Fruit fly (Drosophila melanogaster) whole organism, prepupa: ENCODE measurements around the gene CG44006.
A peak's percentile ranks its signal among the peaks of the same experiment; 100 is the strongest.

ENCODE experiments used
- Blimp-1 ChIP-seq: fragments of 200-800 bp; sonication (Bioruptor generic); optimal IDR thresholded peaks from 3 replicates; lab custom pipeline; 2017; ENCODE audit warnings: missing biosample characterization, missing genetic modification characterization, mild to moderate bottlenecking, moderate library complexity, missing genetic modification reagents
- CG10631 ChIP-seq: fragments of 200-800 bp; sonication (Bioruptor generic); optimal IDR thresholded peaks from 2 replicates; lab custom pipeline; 2016; ENCODE audit warnings: missing biosample characterization, missing genetic modification characterization
- CG10669 ChIP-seq: fragments of 200-800 bp; sonication (Bioruptor generic); optimal IDR thresholded peaks from 3 replicates; lab custom pipeline; 2018; ENCODE audit warnings: missing biosample characterization, mild to moderate bottlenecking, missing genetic modification characterization, moderate library complexity
- CG11294 ChIP-seq: fragments of 200-800 bp; sonication (Bioruptor generic); IDR thresholded peaks from 2 replicates; pipeline ENCODE4 v1.3.6; 2022; ENCODE audit warnings: missing biosample characterization, missing genetic modification characterization
- CG11762 ChIP-seq: fragments of 200-800 bp; sonication (Bioruptor generic); optimal IDR thresholded peaks from 3 replicates; lab custom pipeline; 2016; ENCODE audit warnings: missing biosample characterization, missing genetic modification characterization; ENCODE audit not compliant: insufficient read depth
- CG11902 ChIP-seq: fragments of 200-800 bp; sonication (Bioruptor generic); optimal IDR thresholded peaks from 3 replicates; lab custom pipeline; 2016; ENCODE audit warnings: missing biosample characterization, missing genetic modification characterization
- CG15336 ChIP-seq: fragments of 200-800 bp; sonication (Bioruptor generic); IDR thresholded peaks from 2 replicates; pipeline ENCODE4 v1.3.6; 2022; ENCODE audit warnings: missing biosample characterization, missing genetic modification characterization
- CG1621 ChIP-seq: fragments of 200-800 bp; sonication (Bioruptor generic); optimal IDR thresholded peaks from 3 replicates; lab custom pipeline; 2018; ENCODE audit warnings: missing biosample characterization, mild to moderate bottlenecking, missing genetic modification characterization
- CG16779 ChIP-seq: fragments of 200-800 bp; sonication (Bioruptor generic); optimal IDR thresholded peaks from 3 replicates; lab custom pipeline; 2017; ENCODE audit warnings: missing biosample characterization, mild to moderate bottlenecking, missing genetic modification characterization
- CG3032 ChIP-seq: fragments of 200-800 bp; optimal IDR thresholded peaks from 2 replicates; lab custom pipeline; 2019; ENCODE audit warnings: missing biosample characterization, mild to moderate bottlenecking, missing genetic modification characterization, moderate library complexity
- CG31627 ChIP-seq: fragments of 200-800 bp; sonication (Bioruptor generic); optimal IDR thresholded peaks from 3 replicates; lab custom pipeline; 2016; ENCODE audit warnings: missing biosample characterization, missing genetic modification characterization
- CG32006 ChIP-seq: fragments of 200-800 bp; sonication (Bioruptor generic); optimal IDR thresholded peaks from 3 replicates; lab custom pipeline; 2017; ENCODE audit warnings: missing biosample characterization, mild to moderate bottlenecking, missing genetic modification characterization
- CG34406 ChIP-seq: fragments of 200-800 bp; sonication (Bioruptor generic); optimal IDR thresholded peaks from 3 replicates; lab custom pipeline; 2016; ENCODE audit warnings: missing biosample characterization, missing genetic modification characterization
- CG3919 ChIP-seq: fragments of 200-800 bp; sonication (Bioruptor generic); optimal IDR thresholded peaks from 3 replicates; lab custom pipeline; 2016; ENCODE audit warnings: missing biosample characterization, missing genetic modification characterization
- CG6163 ChIP-seq: fragments of 200-800 bp; sonication (Bioruptor generic); IDR thresholded peaks from 3 replicates; pipeline ENCODE4 v1.3.6; 2022; ENCODE audit warnings: missing biosample characterization, missing genetic modification characterization
- CG6276 ChIP-seq: fragments of 200-800 bp; sonication (Bioruptor generic); optimal IDR thresholded peaks from 2 replicates; lab custom pipeline; 2017; ENCODE audit warnings: missing biosample characterization, mild to moderate bottlenecking, missing genetic modification characterization
- CG6792 ChIP-seq: fragments of 200-800 bp; sonication (Bioruptor generic); optimal IDR thresholded peaks from 3 replicates; lab custom pipeline; 2016; ENCODE audit warnings: missing biosample characterization, missing genetic modification characterization
- CG6854 ChIP-seq: fragments of 200-800 bp; sonication (Bioruptor generic); optimal IDR thresholded peaks from 2 replicates; lab custom pipeline; 2017; ENCODE audit warnings: missing biosample characterization, mild to moderate bottlenecking, missing genetic modification characterization
- CG7368 ChIP-seq: fragments of 200-800 bp; sonication (Bioruptor generic); optimal IDR thresholded peaks from 3 replicates; lab custom pipeline; 2016; ENCODE audit warnings: missing biosample characterization, missing genetic modification characterization
- CG8119 ChIP-seq: fragments of 200-800 bp; sonication (Bioruptor generic); IDR thresholded peaks from 3 replicates; pipeline ENCODE4 v1.3.6; 2022; ENCODE audit warnings: missing biosample characterization, missing genetic modification characterization
- CG8319 ChIP-seq: fragments of 200-800 bp; sonication (Bioruptor generic); optimal IDR thresholded peaks from 3 replicates; lab custom pipeline; 2016; ENCODE audit warnings: missing biosample characterization, missing genetic modification characterization
- CG8632 ChIP-seq: fragments of 200-800 bp; sonication (Bioruptor generic); optimal IDR thresholded peaks from 3 replicates; lab custom pipeline; 2016; ENCODE audit warnings: missing biosample characterization, missing genetic modification characterization
- Eip75B ChIP-seq: fragments of 200-800 bp; sonication (Bioruptor generic); optimal IDR thresholded peaks from 3 replicates; lab custom pipeline; 2016; ENCODE audit warnings: missing biosample characterization, missing genetic modification characterization
- Eip78C ChIP-seq: fragments of 200-800 bp; sonication (Bioruptor generic); peaks from one replicate; lab custom pipeline; 2016; ENCODE audit warnings: missing biosample characterization, missing genetic modification characterization
- Eip93F ChIP-seq: fragments of 200-800 bp; sonication (Bioruptor generic); optimal IDR thresholded peaks from 2 replicates; lab custom pipeline; 2016; ENCODE audit warnings: missing biosample characterization, mild to moderate bottlenecking, missing genetic modification characterization
- Ets21C ChIP-seq: fragments of 200-800 bp; sonication (Bioruptor generic); optimal IDR thresholded peaks from 3 replicates; lab custom pipeline; 2016; ENCODE audit warnings: missing biosample characterization, missing genetic modification characterization
- Ets96B ChIP-seq: fragments of 200-800 bp; optimal IDR thresholded peaks from 2 replicates; lab custom pipeline; 2019; ENCODE audit warnings: missing biosample characterization, mild to moderate bottlenecking, missing genetic modification characterization, moderate library complexity
- Gug ChIP-seq: fragments of 200-800 bp; sonication (Bioruptor generic); IDR thresholded peaks from 2 replicates; pipeline ENCODE4 v1.3.6; 2022; ENCODE audit warnings: missing biosample characterization, missing genetic modification characterization
- Hr39 ChIP-seq: fragments of 200-800 bp; sonication (Bioruptor generic); optimal IDR thresholded peaks from 2 replicates; lab custom pipeline; 2016; ENCODE audit warnings: missing biosample characterization, missing genetic modification characterization
- Hr4 ChIP-seq: fragments of 200-800 bp; sonication (Bioruptor generic); optimal IDR thresholded peaks from 3 replicates; lab custom pipeline; 2016; ENCODE audit warnings: missing biosample characterization, missing genetic modification characterization
- Lpt ChIP-seq: fragments of 200-800 bp; sonication (Bioruptor generic); optimal IDR thresholded peaks from 3 replicates; lab custom pipeline; 2016; ENCODE audit warnings: missing biosample characterization, missing genetic modification characterization
- Met ChIP-seq: fragments of 200-800 bp; sonication (Bioruptor generic); optimal IDR thresholded peaks from 3 replicates; lab custom pipeline; 2016; ENCODE audit warnings: missing biosample characterization, missing genetic modification characterization
- OdsH ChIP-seq: fragments of 200-800 bp; sonication (Bioruptor generic); optimal IDR thresholded peaks from 3 replicates; lab custom pipeline; 2016; ENCODE audit warnings: missing biosample characterization, missing genetic modification characterization
- Smox ChIP-seq: fragments of 200-800 bp; sonication (Bioruptor generic); optimal IDR thresholded peaks from 3 replicates; lab custom pipeline; 2016; ENCODE audit warnings: missing biosample characterization, missing genetic modification characterization
- Sox14 ChIP-seq: fragments of 200-800 bp; sonication (Bioruptor generic); optimal IDR thresholded peaks from 3 replicates; lab custom pipeline; 2016; ENCODE audit warnings: missing biosample characterization, missing genetic modification characterization
- Sox15 ChIP-seq: fragments of 200-800 bp; sonication (Bioruptor generic); optimal IDR thresholded peaks from 3 replicates; lab custom pipeline; 2016; ENCODE audit warnings: missing biosample characterization, missing genetic modification characterization
- acj6 ChIP-seq: fragments of 200-800 bp; sonication (Bioruptor generic); optimal IDR thresholded peaks from 3 replicates; lab custom pipeline; 2016; ENCODE audit warnings: missing biosample characterization, missing genetic modification characterization
- cyc ChIP-seq: fragments of 200-800 bp; sonication (Bioruptor generic); optimal IDR thresholded peaks from 3 replicates; lab custom pipeline; 2016; ENCODE audit warnings: missing biosample characterization, missing genetic modification characterization
- dac ChIP-seq: fragments of 200-800 bp; sonication (Bioruptor generic); optimal IDR thresholded peaks from 2 replicates; lab custom pipeline; 2017; ENCODE audit warnings: missing biosample characterization, mild to moderate bottlenecking, missing genetic modification characterization
- dsx ChIP-seq: fragments of 200-800 bp; optimal IDR thresholded peaks from 3 replicates; lab custom pipeline; 2019; ENCODE audit warnings: missing biosample characterization, mild to moderate bottlenecking, missing genetic modification characterization, moderate library complexity; ENCODE audit not compliant: poor library complexity, severe bottlenecking
- esn ChIP-seq: fragments of 200-800 bp; sonication (Bioruptor generic); optimal IDR thresholded peaks from 2 replicates; lab custom pipeline; 2016; ENCODE audit warnings: missing biosample characterization, mild to moderate bottlenecking, missing genetic modification characterization, moderate library complexity
- fd59A ChIP-seq: fragments of 200-800 bp; sonication (Bioruptor generic); optimal IDR thresholded peaks from 2 replicates; lab custom pipeline; 2017; ENCODE audit warnings: missing biosample characterization, mild to moderate bottlenecking, missing genetic modification characterization, missing genetic modification reagents
- fd85E ChIP-seq: fragments of 200-800 bp; sonication (Bioruptor generic); optimal IDR thresholded peaks from 3 replicates; lab custom pipeline; 2016; ENCODE audit warnings: missing biosample characterization, missing genetic modification characterization
- fkh ChIP-seq: fragments of 200-800 bp; sonication (Bioruptor generic); optimal IDR thresholded peaks from 3 replicates; lab custom pipeline; 2017; ENCODE audit warnings: missing biosample characterization, mild to moderate bottlenecking, missing genetic modification characterization, moderate library complexity
- net ChIP-seq: fragments of 200-800 bp; sonication (Bioruptor generic); optimal IDR thresholded peaks from 3 replicates; lab custom pipeline; 2016; ENCODE audit warnings: missing biosample characterization, missing genetic modification characterization
- pdm3 ChIP-seq: fragments of 200-800 bp; sonication (Bioruptor generic); optimal IDR thresholded peaks from 3 replicates; lab custom pipeline; 2016; ENCODE audit warnings: missing biosample characterization, missing genetic modification characterization
- salr ChIP-seq, 2 experiments: fragments of 200-800 bp; sonication (Bioruptor generic); optimal IDR thresholded peaks; 3 replicates each; lab custom pipeline; 2016 to 2018; ENCODE audit warnings: missing biosample characterization in 2 of 2, missing genetic modification characterization in 2 of 2, mild to moderate bottlenecking in 1 of 2
- spab ChIP-seq: fragments of 200-800 bp; sonication (Bioruptor generic); optimal IDR thresholded peaks from 2 replicates; lab custom pipeline; 2017; ENCODE audit warnings: missing biosample characterization, mild to moderate bottlenecking, missing genetic modification characterization, missing genetic modification reagents
- svp ChIP-seq: fragments of 200-800 bp; sonication (Bioruptor generic); peaks from one replicate; lab custom pipeline; 2016; ENCODE audit warnings: missing biosample characterization, missing genetic modification characterization
- topi ChIP-seq: fragments of 200-800 bp; sonication (Bioruptor generic); optimal IDR thresholded peaks from 3 replicates; lab custom pipeline; 2016; ENCODE audit warnings: missing biosample characterization, missing genetic modification characterization

CG44006 gene

DNA sequence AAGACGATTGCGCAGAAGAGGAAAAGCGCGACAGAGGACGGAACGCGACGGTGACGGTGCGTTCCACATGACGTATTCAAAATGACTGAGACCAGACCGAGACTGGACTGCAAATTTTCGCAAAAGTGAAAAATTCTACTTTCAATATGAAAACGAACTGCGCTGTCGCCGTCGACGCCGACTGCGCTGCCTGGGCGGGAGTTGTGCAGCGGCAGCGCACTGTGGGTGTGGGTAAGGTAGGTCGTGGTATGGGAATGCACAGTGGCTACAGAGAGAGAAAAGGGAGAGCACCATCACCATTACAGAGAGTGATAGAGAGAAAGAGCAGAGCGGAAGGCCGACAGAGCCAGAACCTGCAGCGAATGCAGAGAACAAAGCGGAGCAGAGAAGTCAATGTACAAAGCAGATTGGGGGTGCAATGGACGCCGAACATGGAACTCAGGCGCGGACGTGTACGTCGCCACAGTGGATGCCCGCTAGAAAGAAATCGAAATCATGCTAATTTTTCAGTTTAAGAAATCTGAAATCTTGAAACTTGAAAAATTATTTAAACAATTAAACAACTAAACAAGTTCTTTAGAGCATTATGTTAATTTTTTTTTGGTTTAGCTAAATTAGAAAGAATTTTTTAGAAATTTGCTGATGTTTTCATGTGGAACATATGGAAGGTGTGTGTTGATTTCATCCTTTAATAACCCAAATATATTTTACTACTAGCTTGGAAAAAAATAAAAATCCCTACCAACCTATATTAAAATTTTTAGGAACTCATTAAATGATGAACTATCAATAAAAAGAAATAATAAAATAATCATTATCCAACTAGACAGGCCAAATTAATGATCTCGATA is 5.1 kb downstream of the CG44006 start, which contains the start of gene Eip75B:
Eip75B (minus strand) TSS at position 65 of the 851 bp plus-strand sequence.
- peak; percentile 55 for TF ChIP-seq fd59A
- TF ChIP-seq CG15336: peak; percentile 48; the same call in 1 of the 2 replicates
- TF ChIP-seq pdm3 (GFP tag; lab: Kevin White, UChicago): peak; percentile 69
- peak; percentile 16 for TF ChIP-seq CG11762 (GFP tag; lab: Kevin White, UChicago)
- TF ChIP-seq Eip93F (GFP tag; lab: Kevin White, UChicago): no peak
- TF ChIP-seq CG32006: peak; percentile 74
- TF ChIP-seq CG6854: no peak
- TF ChIP-seq CG8319: peak; percentile 50
- TF ChIP-seq Lpt: peak; percentile 44
- peak; percentile 68 for TF ChIP-seq Hr4 (GFP tag; lab: Kevin White, UChicago)
- TF ChIP-seq Eip78C (GFP tag; lab: Kevin White, UChicago): peak; percentile 90
- TF ChIP-seq CG6163: peak; percentile 66; the same call in 2 of the 3 replicates
- TF ChIP-seq Sox15: peak; percentile 49
- TF ChIP-seq dsx (GFP tag; lab: Kevin White, UChicago): peak; percentile 18
- no peak for TF ChIP-seq Blimp-1 (GFP tag; lab: Kevin White, UChicago)
- TF ChIP-seq fkh (GFP tag; lab: Kevin White, UChicago): no peak
- TF ChIP-seq salr (GFP tag; optimal IDR thresholded peaks at IDR 0.05; lab: Kevin White, UChicago): peak in 1 of 2 experiments; percentile 78
- no peak for TF ChIP-seq CG11294 (GFP tag; lab: Robert Waterston, UW)
- peak; percentile 62 for TF ChIP-seq Ets96B
- peak; percentile 70 for TF ChIP-seq CG3032
- peak; percentile 45 for TF ChIP-seq cyc (GFP tag; lab: Kevin White, UChicago)
- peak; percentile 11; the same call in 1 of the 2 replicates for TF ChIP-seq Gug
- TF ChIP-seq CG3919 (GFP tag; lab: Kevin White, UChicago): peak; percentile 41
- peak; percentile 66 for TF ChIP-seq Smox (GFP tag; lab: Kevin White, UChicago)
- TF ChIP-seq CG11902 (GFP tag; lab: Kevin White, UChicago): peak; percentile 25
- peak; percentile 63 for TF ChIP-seq net
- peak; percentile 62 for TF ChIP-seq Hr39 (GFP tag; lab: Kevin White, UChicago)
- TF ChIP-seq Ets21C (GFP tag; lab: Kevin White, UChicago): peak; percentile 43
- TF ChIP-seq CG7368 (GFP tag; lab: Kevin White, UChicago): no peak
- TF ChIP-seq OdsH (GFP tag; lab: Kevin White, UChicago): peak; percentile 71
- TF ChIP-seq spab (GFP tag; lab: Kevin White, UChicago): peak; percentile 67
- peak; percentile 58 for TF ChIP-seq CG10669 (GFP tag; lab: Kevin White, UChicago)
- peak; percentile 74 for TF ChIP-seq acj6 (GFP tag; lab: Kevin White, UChicago)
- TF ChIP-seq svp (GFP tag; lab: Kevin White, UChicago): peak; percentile 86
- TF ChIP-seq Eip75B: peak; percentile 55
- peak; percentile 60 for TF ChIP-seq CG8632 (GFP tag; lab: Kevin White, UChicago)
- peak; percentile 49 for TF ChIP-seq CG34406 (GFP tag; lab: Kevin White, UChicago)
- TF ChIP-seq fd85E: no peak
- TF ChIP-seq CG8119: peak; percentile 56; the same call in 2 of the 3 replicates
- peak; percentile 64 for TF ChIP-seq CG6792
- TF ChIP-seq CG1621 (tag; lab: Kevin White, UChicago): no peak
- peak; percentile 67 for TF ChIP-seq CG10631 (GFP tag; lab: Kevin White, UChicago)
- peak; percentile 4 for TF ChIP-seq CG16779
- TF ChIP-seq CG31627 (GFP tag; lab: Kevin White, UChicago): peak; percentile 69
- TF ChIP-seq topi (GFP tag; lab: Kevin White, UChicago): peak; percentile 70
- TF ChIP-seq esn (GFP tag; lab: Kevin White, UChicago): peak; percentile 82
- TF ChIP-seq Sox14 (GFP tag; lab: Kevin White, UChicago): peak; percentile 78
- TF ChIP-seq dac: no peak
- TF ChIP-seq CG6276 (GFP tag; lab: Kevin White, UChicago): peak; percentile 18
- TF ChIP-seq Met (GFP tag; lab: Kevin White, UChicago): peak; percentile 67
